Fruit fly (Drosophila melanogaster): ENCODE data around the gene inaF-C.

Gene inaF-C

dm6 chrX:11679461-11679860 lies 52.1 kb downstream of the inaF-C start:
- TF ChIP-seq Med (GFP tag) (peak; percentile 44), Deaf1 (tag; optimal IDR thresholded peaks at IDR 0.05) (peak; percentile 67), run (tag; optimal IDR thresholded peaks at IDR 0.05) (no peak), caup (GFP tag; optimal IDR thresholded peaks at IDR 0.05; ENCODE audit: severe bottlenecking) (no peak), MBD-R2 (GFP tag; IDR thresholded peaks at IDR 0.05) (peak; percentile 26; the same call in 1 of the 2 replicates), CG8924 (tag; optimal IDR thresholded peaks at IDR 0.05) (peak; percentile 21), nom (GFP tag; optimal IDR thresholded peaks at IDR 0.05) (peak; percentile 25), Spps (tag; optimal IDR thresholded peaks at IDR 0.05) (no peak), ci (GFP tag; IDR thresholded peaks at IDR 0.05) (peak; percentile 7; the same call in 1 of the 3 replicates), Trl (optimal IDR thresholded peaks at IDR 0.05) (peak in 1 of 2 experiments; percentile 13), Trl (GFP tag; optimal IDR thresholded peaks at IDR 0.05) (no peak), CG33213 (GFP tag; optimal IDR thresholded peaks at IDR 0.05) (no peak), HLH54F (GFP tag; optimal IDR thresholded peaks at IDR 0.05) (no peak), jigr1 (GFP tag; IDR thresholded peaks at IDR 0.05) (no peak), onecut (GFP tag; IDR thresholded peaks at IDR 0.05) (peak; percentile 98), bbx (GFP tag; IDR thresholded peaks at IDR 0.05; ENCODE audit: partially characterized antibody) (0 out of 2 replicates have a peak, but pooled peaks have one; percentile 16), fd102C (GFP tag; optimal IDR thresholded peaks at IDR 0.05) (no peak), cg (GFP tag; optimal IDR thresholded peaks at IDR 0.05) (peak; percentile 83), CG10959 (GFP tag; IDR thresholded peaks at IDR 0.05) (no peak), vvl (GFP tag; IDR thresholded peaks at IDR 0.05) (peak; percentile 8; the same call in 1 of the 2 replicates), Dref (GFP tag; IDR thresholded peaks at IDR 0.05) (0 out of 2 replicates have a peak, but pooled peaks have one; percentile 22), pros (GFP tag; optimal IDR thresholded peaks at IDR 0.05) (peak; percentile 0)

dm6 chrX:11678539-11679040 lies 53.0 kb downstream of the inaF-C start, which contains the start of the genes Vlet and bif:
Gene Vlet (minus strand): TSS chrX:11678589.
Gene bif (plus strand): TSS chrX:11678970.
- TF ChIP-seq Rx (GFP tag; IDR thresholded peaks at IDR 0.05) (0 out of 2 replicates have a peak, but pooled peaks have one; percentile 2), CG15073 (GFP tag; optimal IDR thresholded peaks at IDR 0.05) (no peak), Fer1 (GFP tag; optimal IDR thresholded peaks at IDR 0.05) (peak; percentile 55), Awh (GFP tag; IDR thresholded peaks at IDR 0.05) (no peak), BtbVII (GFP tag; optimal IDR thresholded peaks at IDR 0.05) (peak; percentile 58), fru (optimal IDR thresholded peaks at IDR 0.05) (no peak), Scr (GFP tag; IDR thresholded peaks at IDR 0.05; ENCODE audit: partially characterized antibody) (peak; percentile 62), Med (GFP tag) (peak; percentile 85), sisA (GFP tag; IDR thresholded peaks at IDR 0.05) (peak; percentile 70), trh (GFP tag; optimal IDR thresholded peaks at IDR 0.05) (no peak), CG7745 (tag; optimal IDR thresholded peaks at IDR 0.05) (no peak), gem (tag; optimal IDR thresholded peaks at IDR 0.05) (peak; percentile 82), pum (GFP tag; optimal IDR thresholded peaks at IDR 0.05) (peak; percentile 41), ac (GFP tag; optimal IDR thresholded peaks at IDR 0.05) (no peak), jing (GFP tag; optimal IDR thresholded peaks at IDR 0.05) (no peak), tin (GFP tag; optimal IDR thresholded peaks at IDR 0.05) (peak; percentile 72), CG10543 (GFP tag; optimal IDR thresholded peaks at IDR 0.05) (peak; percentile 70), HmgD (GFP tag; optimal IDR thresholded peaks at IDR 0.05) (no peak), yki (optimal IDR thresholded peaks at IDR 0.05) (no peak), CG10366 (GFP tag; IDR thresholded peaks at IDR 0.05) (peak; percentile 41; the same call in 1 of the 2 replicates), chm (GFP tag; IDR thresholded peaks at IDR 0.05) (no peak), sens-2 (GFP tag; IDR thresholded peaks at IDR 0.05) (no peak), Gsc (GFP tag; IDR thresholded peaks at IDR 0.05) (no peak), lola (GFP tag; optimal IDR thresholded peaks at IDR 0.05) (peak in 1 of 3 experiments; percentile 69), cad (GFP tag; optimal IDR thresholded peaks at IDR 0.05) (no peak), CG1647 (GFP tag; optimal IDR thresholded peaks at IDR 0.05) (peak; percentile 49), CG9609 (GFP tag; optimal IDR thresholded peaks at IDR 0.05) (peak; percentile 62), CG13894 (tag; optimal IDR thresholded peaks at IDR 0.05) (no peak), zf30C (GFP tag; optimal IDR thresholded peaks at IDR 0.05) (no peak), CG12104 (GFP tag; optimal IDR thresholded peaks at IDR 0.05) (peak; percentile 41), lilli (GFP tag; optimal IDR thresholded peaks at IDR 0.05) (peak; percentile 60)
